Fruit fly (Drosophila melanogaster): ENCODE measurements around the gene CG14451.

CG14451 gene

DNA sequence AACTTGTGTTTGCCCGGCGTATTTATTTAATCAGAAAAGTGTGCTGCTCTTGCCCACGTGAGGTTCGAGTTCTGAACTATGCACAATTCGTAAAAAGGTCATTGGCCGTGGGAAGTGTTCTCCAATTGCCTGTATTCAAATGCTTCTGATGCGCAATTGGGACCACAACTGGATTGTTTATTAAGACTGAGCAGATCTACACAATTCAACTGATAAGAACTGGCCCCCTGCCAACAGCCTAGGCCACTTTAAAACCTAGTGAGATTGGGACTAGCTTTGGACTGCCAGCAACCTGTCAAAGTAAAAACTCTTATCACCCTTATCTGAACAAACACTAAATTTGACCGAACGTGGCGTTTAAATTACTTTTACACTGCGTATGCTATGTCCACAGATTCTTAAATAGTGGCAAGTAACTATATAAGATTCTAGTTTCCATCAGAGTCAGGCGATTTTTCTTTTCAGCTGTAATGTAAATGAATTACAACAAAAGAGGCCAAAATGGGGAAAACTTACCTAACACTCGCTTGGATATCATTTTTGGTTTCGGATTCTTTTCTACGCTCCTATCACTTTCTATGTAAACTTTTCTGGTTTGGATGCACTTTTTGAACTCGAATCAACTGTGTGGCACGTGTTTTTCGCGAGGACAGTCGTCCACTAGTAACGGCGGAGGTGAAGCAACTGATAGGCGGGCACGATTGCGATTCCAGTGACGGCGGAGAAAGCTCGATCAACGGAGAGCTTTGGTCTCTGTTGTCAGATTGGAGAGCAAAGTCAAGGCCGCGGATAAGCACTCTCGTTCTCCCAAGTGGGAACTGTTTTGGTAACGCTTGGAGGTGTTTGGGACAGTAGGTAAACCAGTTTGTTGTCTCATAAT, 16.1 kb upstream of the CG14451 start, which contains the start of gene CG11241 (continued):
- TF ChIP-seq sug (tag; optimal IDR thresholded peaks at IDR 0.05), result peak; percentile 100
- no peak for TF ChIP-seq sima (GFP tag; optimal IDR thresholded peaks at IDR 0.05)
- no peak for TF ChIP-seq gce (GFP tag; IDR thresholded peaks at IDR 0.05)
- no peak for TF ChIP-seq Hsf (GFP tag; optimal IDR thresholded peaks at IDR 0.05)
- TF ChIP-seq ftz-f1 (GFP tag; optimal IDR thresholded peaks at IDR 0.05), result peak; percentile 84
- TF ChIP-seq CG3995 (GFP tag; optimal IDR thresholded peaks at IDR 0.05), result peak; percentile 51
- TF ChIP-seq C15 (GFP tag; IDR thresholded peaks at IDR 0.05), result no peak
- no peak for TF ChIP-seq CG12659 (GFP tag; optimal IDR thresholded peaks at IDR 0.05)
- TF ChIP-seq CG15479 (GFP tag; optimal IDR thresholded peaks at IDR 0.05), result peak; percentile 32
- TF ChIP-seq gcm2 (GFP tag; optimal IDR thresholded peaks at IDR 0.05), result no peak
- TF ChIP-seq yki (optimal IDR thresholded peaks at IDR 0.05), result no peak
- TF ChIP-seq CG16813 (GFP tag; IDR thresholded peaks at IDR 0.05; ENCODE audit: partially characterized antibody), result no peak
- TF ChIP-seq Hr51 (GFP tag; optimal IDR thresholded peaks at IDR 0.05), result no peak
- peak; percentile 72 for TF ChIP-seq Hey (tag; optimal IDR thresholded peaks at IDR 0.05)
- TF ChIP-seq CG4404 (GFP tag; IDR thresholded peaks at IDR 0.05), result no peak
- TF ChIP-seq D (optimal IDR thresholded peaks at IDR 0.05), result no peak
- no peak for TF ChIP-seq D (GFP tag; optimal IDR thresholded peaks at IDR 0.05)
- TF ChIP-seq bowl (GFP tag; IDR thresholded peaks at IDR 0.05), result no peak
- TF ChIP-seq CG3838 (GFP tag; optimal IDR thresholded peaks at IDR 0.05), result no peak
- TF ChIP-seq CG42726 (GFP tag; IDR thresholded peaks at IDR 0.05; ENCODE audit: partially characterized antibody), result no peak
- no peak for TF ChIP-seq hkb (optimal IDR thresholded peaks at IDR 0.05)
- TF ChIP-seq hkb (GFP tag; IDR thresholded peaks at IDR 0.05), result no peak
- TF ChIP-seq CG10565 (GFP tag; optimal IDR thresholded peaks at IDR 0.05), result no peak
- TF ChIP-seq HmgZ (tag; optimal IDR thresholded peaks at IDR 0.05), result peak; percentile 15
- TF ChIP-seq Dip3 (GFP tag; optimal IDR thresholded peaks at IDR 0.05), result no peak
- TF ChIP-seq Elba2 (GFP tag; optimal IDR thresholded peaks at IDR 0.05), result peak; percentile 62
- TF ChIP-seq CG34376 (GFP tag; optimal IDR thresholded peaks at IDR 0.05), result peak; percentile 24
- TF ChIP-seq CG12744 (GFP tag; optimal IDR thresholded peaks at IDR 0.05), result no peak
- no peak for TF ChIP-seq HLH54F (GFP tag; optimal IDR thresholded peaks at IDR 0.05)
- TF ChIP-seq Optix (GFP tag; IDR thresholded peaks at IDR 0.05), result no peak
- TF ChIP-seq rib (GFP tag; IDR thresholded peaks at IDR 0.05), result no peak
- TF ChIP-seq Ets65A (GFP tag), result no peak
- no peak for TF ChIP-seq sd (tag; optimal IDR thresholded peaks at IDR 0.05)
- no peak for TF ChIP-seq Dek (tag; optimal IDR thresholded peaks at IDR 0.05)
- TF ChIP-seq fru (optimal IDR thresholded peaks at IDR 0.05), result no peak
- TF ChIP-seq Hr78 (GFP tag; optimal IDR thresholded peaks at IDR 0.05), result peak in 1 of 2 experiments; percentile 18
- TF ChIP-seq fd96Cb (tag; optimal IDR thresholded peaks at IDR 0.05), result no peak
- TF ChIP-seq lilli (GFP tag; optimal IDR thresholded peaks at IDR 0.05), result no peak
- no peak for TF ChIP-seq CG10366 (GFP tag; IDR thresholded peaks at IDR 0.05)
- TF ChIP-seq kah (GFP tag; optimal IDR thresholded peaks at IDR 0.05), result no peak
- TF ChIP-seq Sry-δ (GFP tag; optimal IDR thresholded peaks at IDR 0.05), result no peak
- TF ChIP-seq Fer1 (GFP tag; optimal IDR thresholded peaks at IDR 0.05), result no peak
- TF ChIP-seq CG15011 (GFP tag; optimal IDR thresholded peaks at IDR 0.05), result no peak
- no peak for TF ChIP-seq Tbp (GFP tag; optimal IDR thresholded peaks at IDR 0.05)
- TF ChIP-seq Med (GFP tag), result peak; percentile 64
- no peak for TF ChIP-seq aop (GFP tag; IDR thresholded peaks at IDR 0.05)
- no peak for TF ChIP-seq Ssrp (tag; optimal IDR thresholded peaks at IDR 0.05)
- no peak for TF ChIP-seq Atf3 (GFP tag; optimal IDR thresholded peaks at IDR 0.05)
- peak; percentile 45 for TF ChIP-seq grn (GFP tag; optimal IDR thresholded peaks at IDR 0.05)
- no peak for TF ChIP-seq tio (GFP tag; optimal IDR thresholded peaks at IDR 0.05)
- TF ChIP-seq Jarid2 (GFP tag; optimal IDR thresholded peaks at IDR 0.05), result peak; percentile 40
